Worm (Caenorhabditis elegans) whole organism, L1 larva: ENCODE data around the gene ZC250.5.

Experiments used
- C16A3.4 ChIP-seq: fragments of 150-350 bp; optimal IDR thresholded peaks from 2 replicates; lab custom pipeline; 2014; ENCODE audit warnings: missing biosample characterization, missing genetic modification characterization
- C34B4.2 ChIP-seq: sonication (generic microtip); optimal IDR thresholded peaks from 2 replicates; lab custom pipeline; 2017; ENCODE audit warnings: mild to moderate bottlenecking, missing genetic modification characterization, missing compliant biosample characterization
- Y116A8C.19 ChIP-seq: sonication (generic microtip); optimal IDR thresholded peaks from 2 replicates; lab custom pipeline; 2016; ENCODE audit warnings: missing compliant biosample characterization, missing genetic modification characterization, borderline replicate concordance
- aha-1 ChIP-seq: fragments of 150-350 bp; optimal IDR thresholded peaks from 2 replicates; lab custom pipeline; 2014; ENCODE audit warnings: missing biosample characterization, missing genetic modification characterization
- alr-1 ChIP-seq: fragments of 200-800 bp; sonication (Bioruptor generic); optimal IDR thresholded peaks from 2 replicates; lab custom pipeline; 2018; ENCODE audit warnings: borderline replicate concordance, mild to moderate bottlenecking, missing genetic modification characterization, missing compliant biosample characterization
- ama-1 ChIP-seq: fragments of 150-350 bp; optimal IDR thresholded peaks from 2 replicates; lab custom pipeline; 2014
- blmp-1 ChIP-seq: fragments of 150-350 bp; optimal IDR thresholded peaks from 2 replicates; lab custom pipeline; 2014; ENCODE audit warnings: missing biosample characterization, missing genetic modification characterization
- ceh-82 ChIP-seq, 3 experiments: fragments of 150-350 bp in 1 of 3; sonication (generic microtip) in 2 of 3; optimal IDR thresholded peaks; 2 replicates each; lab custom pipeline; 2014 to 2017; ENCODE audit warnings: missing biosample characterization in 3 of 3, missing genetic modification characterization in 3 of 3
- ceh-88 ChIP-seq: fragments of 200-800 bp; sonication (Bioruptor generic); IDR thresholded peaks from 2 replicates; pipeline ENCODE4 v1.3.6; 2022; ENCODE audit warnings: missing genetic modification characterization, missing compliant biosample characterization
- ces-1 ChIP-seq: fragments of 150-350 bp; optimal IDR thresholded peaks from 2 replicates; lab custom pipeline; 2014; ENCODE audit warnings: missing biosample characterization, missing genetic modification reagents, missing genetic modification characterization
- dsc-1 ChIP-seq: sonication (generic microtip); optimal IDR thresholded peaks from 2 replicates; lab custom pipeline; 2016; ENCODE audit warnings: mild to moderate bottlenecking, missing genetic modification characterization, missing compliant biosample characterization
- efl-1 ChIP-seq, 4 experiments: fragments of 150-350 bp; optimal IDR thresholded peaks in 3 of 4; peaks in 1 of 4; 1 replicate in 1 of 4; 2 replicates in 3 of 4; lab custom pipeline; 2014; ENCODE audit warnings: missing biosample characterization in 2 of 4, missing genetic modification characterization in 2 of 4, missing genetic modification reagents in 2 of 4
- egl-27 ChIP-seq, 2 experiments: fragments of 150-350 bp in 1 of 2; sonication (generic microtip); optimal IDR thresholded peaks; 3 replicates each; lab custom pipeline; 2017 to 2018; ENCODE audit warnings: missing biosample characterization in 2 of 2, missing genetic modification characterization in 2 of 2, missing genetic modification reagents in 2 of 2
- elt-2 ChIP-seq: sonication (generic microtip); optimal IDR thresholded peaks from 2 replicates; lab custom pipeline; 2016; ENCODE audit warnings: missing genetic modification characterization, mild to moderate bottlenecking, inconsistent platforms, missing compliant biosample characterization, missing genetic modification reagents
- fkh-10 ChIP-seq: sonication (generic microtip); optimal IDR thresholded peaks from 2 replicates; lab custom pipeline; 2017; ENCODE audit warnings: missing biosample characterization, missing genetic modification reagents, missing genetic modification characterization
- fkh-4 ChIP-seq: sonication (generic microtip); optimal IDR thresholded peaks from 2 replicates; lab custom pipeline; 2016; ENCODE audit warnings: missing compliant biosample characterization, missing genetic modification characterization, borderline replicate concordance
- fkh-8 ChIP-seq: sonication (generic microtip); optimal IDR thresholded peaks from 2 replicates; lab custom pipeline; 2016; ENCODE audit warnings: mild to moderate bottlenecking, missing genetic modification characterization, missing compliant biosample characterization
- hlh-4 ChIP-seq: sonication (generic microtip); optimal IDR thresholded peaks from 2 replicates; lab custom pipeline; 2016; ENCODE audit warnings: mild to moderate bottlenecking, missing genetic modification characterization, missing compliant biosample characterization
- isw-1 ChIP-seq: fragments of 200-800 bp; sonication (Bioruptor generic); IDR thresholded peaks from 2 replicates; pipeline ENCODE4 v1.3.6; 2022; ENCODE audit warnings: missing genetic modification characterization, missing compliant biosample characterization
- lin-14 ChIP-seq: fragments of 200-800 bp; sonication (Bioruptor generic); optimal IDR thresholded peaks from 2 replicates; lab custom pipeline; 2018; ENCODE audit warnings: mild to moderate bottlenecking, missing genetic modification characterization, moderate library complexity, missing compliant biosample characterization
- lir-3 ChIP-seq: sonication (generic microtip); optimal IDR thresholded peaks from 2 replicates; lab custom pipeline; 2016; ENCODE audit warnings: mild to moderate bottlenecking, missing genetic modification characterization, moderate library complexity, missing compliant biosample characterization; ENCODE audit not compliant: poor library complexity
- lsy-2 ChIP-seq, 2 experiments: fragments of 150-350 bp; optimal IDR thresholded peaks; 2 replicates each; lab custom pipeline; 2014; ENCODE audit warnings: missing biosample characterization in 2 of 2, missing genetic modification characterization in 2 of 2
- mab-9 ChIP-seq: fragments of 200-800 bp; sonication (Bioruptor generic); IDR thresholded peaks from 2 replicates; pipeline ENCODE4 v1.3.6; 2022; ENCODE audit warnings: missing genetic modification reagents, missing genetic modification characterization, missing compliant biosample characterization
- mdl-1 ChIP-seq, 2 experiments: fragments of 150-350 bp; optimal IDR thresholded peaks; 2 replicates each; lab custom pipeline; 2014 to 2017; ENCODE audit warnings: missing biosample characterization in 2 of 2, missing genetic modification characterization in 2 of 2, inconsistent platforms in 1 of 2
- mef-2 ChIP-seq: fragments of 150-350 bp; optimal IDR thresholded peaks from 2 replicates; lab custom pipeline; 2014; ENCODE audit warnings: missing biosample characterization, missing genetic modification characterization
- mep-1 ChIP-seq: fragments of 150-350 bp; optimal IDR thresholded peaks from 2 replicates; lab custom pipeline; 2014; ENCODE audit warnings: missing biosample characterization, missing genetic modification characterization
- nhr-12 ChIP-seq: sonication (generic microtip); optimal IDR thresholded peaks from 2 replicates; lab custom pipeline; 2017; ENCODE audit warnings: missing biosample characterization, missing genetic modification characterization
- nhr-20 ChIP-seq: sonication (generic microtip); optimal IDR thresholded peaks from 2 replicates; lab custom pipeline; 2016; ENCODE audit warnings: mild to moderate bottlenecking, missing genetic modification characterization, missing compliant biosample characterization
- nhr-237 ChIP-seq: fragments of 150-350 bp; optimal IDR thresholded peaks from 2 replicates; lab custom pipeline; 2014; ENCODE audit warnings: missing biosample characterization, missing genetic modification characterization
- nhr-28 ChIP-seq: fragments of 150-350 bp; optimal IDR thresholded peaks from 2 replicates; lab custom pipeline; 2014; ENCODE audit warnings: missing biosample characterization, missing genetic modification characterization
- nhr-47 ChIP-seq: sonication (generic microtip); optimal IDR thresholded peaks from 2 replicates; lab custom pipeline; 2016; ENCODE audit warnings: mild to moderate bottlenecking, missing genetic modification characterization, moderate library complexity, missing compliant biosample characterization
- nhr-71 ChIP-seq: sonication (generic microtip); optimal IDR thresholded peaks from 2 replicates; lab custom pipeline; 2016; ENCODE audit warnings: mild to moderate bottlenecking, missing genetic modification characterization, moderate library complexity, missing compliant biosample characterization
- nhr-76 ChIP-seq: sonication (generic microtip); optimal IDR thresholded peaks from 2 replicates; lab custom pipeline; 2017; ENCODE audit warnings: missing biosample characterization, missing genetic modification characterization
- nhr-84 ChIP-seq: sonication (generic microtip); optimal IDR thresholded peaks from 2 replicates; lab custom pipeline; 2017; ENCODE audit warnings: missing biosample characterization, missing genetic modification characterization
- nhr-85 ChIP-seq: sonication (generic microtip); peaks from one replicate; lab custom pipeline; 2016; ENCODE audit warnings: missing genetic modification characterization, inconsistent platforms, missing compliant biosample characterization
- nhr-90 ChIP-seq: sonication (generic microtip); optimal IDR thresholded peaks from 2 replicates; lab custom pipeline; 2016; ENCODE audit warnings: mild to moderate bottlenecking, missing genetic modification characterization, missing compliant biosample characterization; ENCODE audit not compliant: poor library complexity
- pag-3 ChIP-seq: sonication (generic microtip); optimal IDR thresholded peaks from 2 replicates; lab custom pipeline; 2017; ENCODE audit warnings: missing genetic modification characterization, mild to moderate bottlenecking, missing compliant biosample characterization, antibody characterized with exemption, borderline replicate concordance; ENCODE audit not compliant: insufficient read depth
- pax-3 ChIP-seq: fragments of 200-800 bp; sonication (Bioruptor generic); optimal IDR thresholded peaks from 2 replicates; lab custom pipeline; 2018; ENCODE audit warnings: mild to moderate bottlenecking, missing genetic modification characterization, moderate library complexity, missing compliant biosample characterization
- pqm-1 ChIP-seq: sonication (generic microtip); optimal IDR thresholded peaks from 3 replicates; lab custom pipeline; 2017; ENCODE audit warnings: missing biosample characterization, missing genetic modification characterization
- rnt-1 ChIP-seq: sonication (generic microtip); optimal IDR thresholded peaks from 2 replicates; lab custom pipeline; 2016; ENCODE audit warnings: mild to moderate bottlenecking, missing genetic modification characterization, moderate library complexity, missing compliant biosample characterization
- skn-1 ChIP-seq: fragments of 150-350 bp; optimal IDR thresholded peaks from 2 replicates; lab custom pipeline; 2014; ENCODE audit warnings: missing biosample characterization, missing genetic modification characterization
- snu-23 ChIP-seq: sonication (generic microtip); optimal IDR thresholded peaks from 2 replicates; lab custom pipeline; 2016; ENCODE audit warnings: missing genetic modification characterization, missing compliant biosample characterization
- sox-4 ChIP-seq: sonication (generic microtip); optimal IDR thresholded peaks from 2 replicates; lab custom pipeline; 2016; ENCODE audit warnings: missing genetic modification characterization, missing compliant biosample characterization
- sup-37 ChIP-seq: fragments of 200-800 bp; sonication (Bioruptor generic); optimal IDR thresholded peaks from 2 replicates; lab custom pipeline; 2018; ENCODE audit warnings: mild to moderate bottlenecking, missing genetic modification characterization, missing compliant biosample characterization
- tlp-1 ChIP-seq: fragments of 150-350 bp; optimal IDR thresholded peaks from 2 replicates; lab custom pipeline; 2014; ENCODE audit warnings: missing biosample characterization, missing genetic modification characterization
- unc-86 ChIP-seq: sonication (generic microtip); optimal IDR thresholded peaks from 2 replicates; lab custom pipeline; 2016; ENCODE audit warnings: missing genetic modification characterization, missing compliant biosample characterization
- vab-15 ChIP-seq: sonication (generic microtip); optimal IDR thresholded peaks from 2 replicates; lab custom pipeline; 2017; ENCODE audit warnings: missing genotype, mild to moderate bottlenecking, missing genetic modification characterization, missing compliant biosample characterization
- xbp-1 ChIP-seq: sonication (generic microtip); optimal IDR thresholded peaks from 2 replicates; lab custom pipeline; 2016; ENCODE audit warnings: missing genetic modification characterization, missing compliant biosample characterization
- zag-1 ChIP-seq: fragments of 150-350 bp; optimal IDR thresholded peaks from 2 replicates; lab custom pipeline; 2014; ENCODE audit warnings: missing biosample characterization, missing genetic modification characterization
- ztf-11 ChIP-seq, 2 experiments: sonication (generic microtip); optimal IDR thresholded peaks; 2 replicates each; lab custom pipeline; 2016 to 2017; ENCODE audit warnings: missing genetic modification characterization in 2 of 2, missing biosample characterization in 1 of 2, missing compliant biosample characterization in 1 of 2
- ztf-4 ChIP-seq: fragments of 150-350 bp; optimal IDR thresholded peaks from 2 replicates; lab custom pipeline; 2014; ENCODE audit warnings: missing biosample characterization, missing genetic modification characterization

The ZC250.5 gene

DNA sequence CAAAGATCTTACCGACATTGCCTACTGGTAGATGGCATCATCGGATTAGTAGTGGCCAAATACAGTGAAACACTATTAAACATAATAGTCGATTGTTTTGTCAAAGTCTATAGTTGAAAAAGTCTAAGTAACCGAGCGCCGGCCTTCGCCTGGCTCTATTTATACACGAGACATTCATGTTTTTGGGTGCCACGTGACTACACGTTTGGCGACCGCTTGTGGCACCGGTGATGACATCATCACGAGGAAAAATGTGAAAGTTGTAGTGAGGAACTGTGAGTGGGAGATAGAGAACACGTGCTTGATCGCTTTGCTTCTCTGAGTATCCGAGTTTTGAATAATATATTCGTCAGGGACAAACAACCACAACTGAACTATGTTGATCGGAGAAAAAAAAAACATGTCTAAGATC is 38.8 kb downstream of the ZC250.5 start (continued):
- TF ChIP-seq isw-1 (GFP tag; lab: Robert Waterston, UW) (no peak), mef-2 (no peak), ama-1 (lab: Kevin White, UChicago) (peak; percentile 66), sox-4 (tag; lab: Kevin White, UChicago) (no peak), egl-27 (tag; optimal IDR thresholded peaks at IDR 0.05; lab: Kevin White, UChicago) (no peak), zag-1 (tag; lab: Kevin White, UChicago) (no peak), pag-3 (tag; lab: Kevin White, UChicago) (peak; percentile 67), C16A3.4 (tag; lab: Kevin White, UChicago) (peak; percentile 64), hlh-4 (tag; lab: Kevin White, UChicago) (no peak), rnt-1 (tag; lab: Kevin White, UChicago) (peak; percentile 80), pax-3 (tag; lab: Kevin White, UChicago) (peak; percentile 67), sup-37 (GFP tag; lab: Kevin White, UChicago) (no peak), skn-1 (tag; lab: Kevin White, UChicago) (peak; percentile 87), nhr-90 (tag; lab: Kevin White, UChicago) (peak; percentile 82), efl-1 (optimal IDR thresholded peaks at IDR 0.05; lab: Kevin White, UChicago) (peak; percentile 30 to 34), efl-1 (GFP tag; optimal IDR thresholded peaks at IDR 0.05 in 1 of 2; lab: Kevin White, UChicago) (peak; percentile 41 to 97), alr-1 (tag; lab: Kevin White, UChicago) (no peak), ceh-82 (tag; optimal IDR thresholded peaks at IDR 0.05; lab: Kevin White, UChicago) (no peak), pqm-1 (tag; lab: Kevin White, UChicago) (no peak), nhr-85 (peak; percentile 99), nhr-20 (tag; lab: Kevin White, UChicago) (peak; percentile 98), mep-1 (tag; lab: Kevin White, UChicago) (peak; percentile 78), lir-3 (tag; lab: Kevin White, UChicago) (peak; percentile 86), elt-2 (tag; lab: Kevin White, UChicago) (peak; percentile 59), nhr-12 (tag; lab: Kevin White, UChicago) (no peak), ztf-11 (tag; optimal IDR thresholded peaks at IDR 0.05; lab: Kevin White, UChicago) (peak in 1 of 2 experiments; percentile 2), vab-15 (no peak), nhr-28 (tag; lab: Kevin White, UChicago) (no peak), fkh-8 (tag; lab: Kevin White, UChicago) (no peak), nhr-84 (tag; lab: Kevin White, UChicago) (no peak), mab-9 (GFP tag; lab: Robert Waterston, UW) (peak; percentile 63), tlp-1 (tag; lab: Kevin White, UChicago) (no peak), nhr-76 (no peak), fkh-4 (tag; lab: Kevin White, UChicago) (no peak), aha-1 (tag; lab: Kevin White, UChicago) (no peak), blmp-1 (tag; lab: Kevin White, UChicago) (peak; percentile 92), C34B4.2 (no peak), nhr-71 (tag; lab: Kevin White, UChicago) (peak; percentile 97), nhr-237 (tag; lab: Kevin White, UChicago) (no peak), fkh-10 (GFP tag; lab: Kevin White, UChicago) (no peak), Y116A8C.19 (tag; lab: Kevin White, UChicago) (no peak)

DNA sequence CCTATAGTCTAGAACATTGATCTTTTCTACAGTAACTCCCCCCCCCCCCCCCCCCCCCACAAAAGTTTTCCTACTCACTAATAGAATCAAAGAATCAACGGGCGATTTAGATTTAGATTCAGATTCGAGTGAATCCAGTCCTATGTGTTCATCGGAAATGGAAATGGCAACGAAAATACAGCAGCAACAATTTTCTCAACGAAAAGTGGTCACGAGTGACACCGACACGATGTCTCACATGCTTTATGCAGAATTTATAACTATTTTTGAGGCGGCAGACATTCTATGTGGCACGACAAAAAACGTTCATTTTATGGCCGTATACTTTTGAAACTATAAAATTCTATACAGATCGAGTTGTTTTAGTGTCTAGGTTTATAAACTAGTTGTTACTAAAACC is 39.6 kb downstream of the ZC250.5 start:
- TF ChIP-seq nhr-47 (tag; lab: Kevin White, UChicago) = no peak
- TF ChIP-seq efl-1 (optimal IDR thresholded peaks at IDR 0.05; lab: Kevin White, UChicago) = no peak
- peak in 1 of 2 experiments; percentile 78 for TF ChIP-seq efl-1 (GFP tag; optimal IDR thresholded peaks at IDR 0.05 in 1 of 2; lab: Kevin White, UChicago)
- no peak for TF ChIP-seq nhr-12 (tag; lab: Kevin White, UChicago)
- peak; percentile 32 for TF ChIP-seq ztf-4 (tag; lab: Kevin White, UChicago)
- no peak for TF ChIP-seq mdl-1 (tag; optimal IDR thresholded peaks at IDR 0.05; lab: Kevin White, UChicago)
- TF ChIP-seq snu-23 (GFP tag; lab: Kevin White, UChicago) = no peak
- TF ChIP-seq lsy-2 (tag; optimal IDR thresholded peaks at IDR 0.05; lab: Kevin White, UChicago) = no peak
- TF ChIP-seq unc-86 (tag; lab: Kevin White, UChicago) = peak; percentile 39
- no peak for TF ChIP-seq elt-2 (tag; lab: Kevin White, UChicago)
- no peak for TF ChIP-seq fkh-4 (tag; lab: Kevin White, UChicago)
- no peak for TF ChIP-seq aha-1 (tag; lab: Kevin White, UChicago)
- TF ChIP-seq fkh-8 (tag; lab: Kevin White, UChicago) = peak; percentile 58
- TF ChIP-seq dsc-1 (tag; lab: Kevin White, UChicago) = no peak
- no peak for TF ChIP-seq ces-1 (GFP tag; lab: Kevin White, UChicago)
- no peak for TF ChIP-seq ceh-88 (GFP tag; lab: Robert Waterston, UW)
- TF ChIP-seq lin-14 (GFP tag; lab: Kevin White, UChicago) = peak; percentile 23
- TF ChIP-seq xbp-1 = no peak
- TF ChIP-seq egl-27 (tag; optimal IDR thresholded peaks at IDR 0.05; lab: Kevin White, UChicago) = no peak
- peak; percentile 41 for TF ChIP-seq mep-1 (tag; lab: Kevin White, UChicago)
- peak; percentile 6 for TF ChIP-seq blmp-1 (tag; lab: Kevin White, UChicago)
